Fruit fly (Drosophila melanogaster) whole organism, embryonic: ENCODE measurements around the gene vtd.

Source experiments
- C15 ChIP-seq: fragments of 200-800 bp; sonication (Bioruptor generic); IDR thresholded peaks from 3 replicates; pipeline ENCODE4 v1.3.6; 2022; ENCODE audit warnings: missing biosample characterization, missing genetic modification characterization
- CG10147 ChIP-seq: fragments of 200-800 bp; sonication (Bioruptor generic); optimal IDR thresholded peaks from 2 replicates; lab custom pipeline; 2019; ENCODE audit warnings: missing biosample characterization, mild to moderate bottlenecking, missing genetic modification characterization, moderate library complexity
- CG1024 ChIP-seq: fragments of 200-800 bp; sonication (Bioruptor generic); IDR thresholded peaks from 2 replicates; pipeline ENCODE4 v1.3.6; 2022; ENCODE audit warnings: missing biosample characterization, missing genetic modification characterization
- CG11456 ChIP-seq: fragments of 200-800 bp; sonication (Bioruptor generic); IDR thresholded peaks from 3 replicates; pipeline ENCODE4 v1.3.6; 2022; ENCODE audit warnings: missing biosample characterization, missing genetic modification characterization
- CG1603 ChIP-seq: fragments of 200-800 bp; sonication (Bioruptor generic); optimal IDR thresholded peaks from 2 replicates; lab custom pipeline; 2019; ENCODE audit warnings: missing biosample characterization, mild to moderate bottlenecking, missing genetic modification characterization, moderate library complexity
- CG17802 ChIP-seq: fragments of 200-800 bp; sonication (Bioruptor generic); optimal IDR thresholded peaks from 2 replicates; lab custom pipeline; 2018; ENCODE audit warnings: missing biosample characterization, mild to moderate bottlenecking, missing genetic modification characterization, moderate library complexity
- CG1832 ChIP-seq: fragments of 200-800 bp; sonication (Bioruptor generic); optimal IDR thresholded peaks from 2 replicates; lab custom pipeline; 2017; ENCODE audit warnings: missing biosample characterization, mild to moderate bottlenecking, missing genetic modification characterization, inconsistent platforms
- CG18619 ChIP-seq: fragments of 200-800 bp; sonication (Bioruptor generic); optimal IDR thresholded peaks from 3 replicates; lab custom pipeline; 2017; ENCODE audit warnings: missing biosample characterization, mild to moderate bottlenecking, missing genetic modification characterization
- CG30020 ChIP-seq: fragments of 200-800 bp; optimal IDR thresholded peaks from 2 replicates; lab custom pipeline; 2019; ENCODE audit warnings: missing biosample characterization, mild to moderate bottlenecking, missing genetic modification characterization, moderate library complexity
- CG33557 ChIP-seq: fragments of 200-800 bp; sonication (Bioruptor generic); optimal IDR thresholded peaks from 2 replicates; lab custom pipeline; 2019; ENCODE audit warnings: missing biosample characterization, mild to moderate bottlenecking, missing genetic modification characterization, moderate library complexity
- CG6765 ChIP-seq: fragments of 200-800 bp; sonication (Bioruptor generic); optimal IDR thresholded peaks from 3 replicates; lab custom pipeline; 2017; ENCODE audit warnings: missing biosample characterization, mild to moderate bottlenecking, missing genetic modification characterization
- CG8089 ChIP-seq: fragments of 200-800 bp; sonication (Bioruptor generic); optimal IDR thresholded peaks from 3 replicates; lab custom pipeline; 2016; ENCODE audit warnings: missing biosample characterization, missing genetic modification characterization
- Camta ChIP-seq: fragments of 200-800 bp; sonication (Bioruptor generic); optimal IDR thresholded peaks from 2 replicates; lab custom pipeline; 2016; ENCODE audit warnings: missing biosample characterization, missing genetic modification characterization
- Doc3 ChIP-seq: fragments of 200-800 bp; sonication (Bioruptor generic); IDR thresholded peaks from 3 replicates; pipeline ENCODE4 v1.3.6; 2022; ENCODE audit warnings: missing biosample characterization, missing genetic modification characterization; ENCODE audit not compliant: partially characterized antibody
- E2f2 ChIP-seq: fragments of 200-800 bp; sonication (Bioruptor generic); IDR thresholded peaks from 2 replicates; pipeline ENCODE4 v1.3.6; 2022; ENCODE audit warnings: missing biosample characterization, missing genetic modification characterization
- HLH4C ChIP-seq: fragments of 200-800 bp; sonication (Bioruptor generic); IDR thresholded peaks from 3 replicates; pipeline ENCODE4 v1.3.6; 2022; ENCODE audit warnings: missing biosample characterization, missing genetic modification characterization; ENCODE audit not compliant: partially characterized antibody
- Lpt ChIP-seq: fragments of >200 bp; optimal IDR thresholded peaks from 2 replicates; lab custom pipeline; 2018; ENCODE audit warnings: missing biosample characterization, missing genetic modification characterization
- caup ChIP-seq: fragments of 200-800 bp; sonication (Bioruptor generic); optimal IDR thresholded peaks from 3 replicates; lab custom pipeline; 2017; ENCODE audit warnings: missing biosample characterization, mild to moderate bottlenecking, missing genetic modification characterization, moderate library complexity; ENCODE audit not compliant: severe bottlenecking
- ftz-f1 ChIP-seq: fragments of 200-800 bp; sonication (Bioruptor generic); optimal IDR thresholded peaks from 2 replicates; lab custom pipeline; 2016; ENCODE audit warnings: missing biosample characterization, missing genetic modification characterization
- fu2 ChIP-seq: fragments of 200-800 bp; sonication (Bioruptor generic); optimal IDR thresholded peaks from 2 replicates; lab custom pipeline; 2016; ENCODE audit warnings: missing biosample characterization, missing genetic modification characterization
- mld ChIP-seq: fragments of 200-800 bp; sonication (Bioruptor generic); IDR thresholded peaks from 3 replicates; pipeline ENCODE4 v1.3.6; 2022; ENCODE audit warnings: missing biosample characterization, missing genetic modification characterization; ENCODE audit not compliant: partially characterized antibody
- ro ChIP-seq: fragments of 200-800 bp; sonication (Bioruptor generic); IDR thresholded peaks from 2 replicates; pipeline ENCODE4 v1.3.6; 2022; ENCODE audit warnings: missing biosample characterization, missing genetic modification characterization
- ssp ChIP-seq: fragments of 200-800 bp; sonication (Bioruptor generic); IDR thresholded peaks from 2 replicates; pipeline ENCODE4 v1.3.6; 2022; ENCODE audit warnings: missing biosample characterization, missing genetic modification characterization
- zfh1 ChIP-seq: fragments of 200-800 bp; sonication (Bioruptor generic); IDR thresholded peaks from 3 replicates; pipeline ENCODE4 v1.3.6; 2022; ENCODE audit warnings: missing biosample characterization, missing genetic modification characterization

The vtd gene

dm6 chr3L:27134998-27135397, 1.3 kb upstream of the vtd start:
- no peak for TF ChIP-seq HLH4C (GFP tag; lab: Robert Waterston, UW)
- TF ChIP-seq CG1603 (tag; lab: Kevin White, UChicago) = peak; percentile 58
- TF ChIP-seq CG17802 (tag; lab: Kevin White, UChicago) = peak; percentile 60
- TF ChIP-seq CG6765 = no peak

- TF ChIP-seq ro (GFP tag; lab: Robert Waterston, UW) = no peak
- TF ChIP-seq E2f2 (GFP tag; lab: Robert Waterston, UW) = no peak
- TF ChIP-seq CG33557 (GFP tag; lab: Kevin White, UChicago) = no peak
- peak; percentile 51 for TF ChIP-seq ssp
- TF ChIP-seq CG30020 (tag; lab: Kevin White, UChicago) = peak; percentile 68
- no peak for TF ChIP-seq C15 (GFP tag; lab: Robert Waterston, UW)
- TF ChIP-seq Camta (GFP tag; lab: Kevin White, UChicago) = no peak
- no peak for TF ChIP-seq CG10147 (GFP tag; lab: Kevin White, UChicago)
- no peak for TF ChIP-seq zfh1 (GFP tag; lab: Robert Waterston, UW)
- TF ChIP-seq fu2 (GFP tag; lab: Kevin White, UChicago) = no peak
- TF ChIP-seq CG17802 (tag; lab: Kevin White, UChicago) = peak; percentile 85
Measured at dm6 chr3L:27174502-27174901, 38.2 kb downstream of the vtd start.

dm6 chr3L:27176071-27176470, 39.7 kb downstream of the vtd start:
- TF ChIP-seq Lpt (GFP tag; lab: Kevin White, UChicago) = no peak
- no peak for TF ChIP-seq Doc3 (GFP tag; lab: Robert Waterston, UW)
- peak; percentile 17; the same call in 1 of the 2 replicates for TF ChIP-seq ssp
- peak; percentile 65; the same call in 2 of the 3 replicates for TF ChIP-seq mld
- peak; percentile 49 for TF ChIP-seq CG30020 (tag; lab: Kevin White, UChicago)
- no peak for TF ChIP-seq CG18619 (GFP tag; lab: Kevin White, UChicago)
- no peak for TF ChIP-seq CG11456 (GFP tag; lab: Robert Waterston, UW)
- no peak for TF ChIP-seq ftz-f1 (GFP tag; lab: Kevin White, UChicago)
- TF ChIP-seq CG1024 (GFP tag; lab: Robert Waterston, UW) = peak; percentile 61
- TF ChIP-seq CG1832 (GFP tag; lab: Kevin White, UChicago) = no peak
- TF ChIP-seq CG8089 = peak; percentile 100
- TF ChIP-seq caup (GFP tag; lab: Kevin White, UChicago) = no peak
- TF ChIP-seq CG1603 (tag; lab: Kevin White, UChicago) = peak; percentile 48
- TF ChIP-seq, all 482 proteins: peak for 6
